Fruit fly (Drosophila melanogaster): ENCODE data around the gene Aps.

The Aps gene

DNA sequence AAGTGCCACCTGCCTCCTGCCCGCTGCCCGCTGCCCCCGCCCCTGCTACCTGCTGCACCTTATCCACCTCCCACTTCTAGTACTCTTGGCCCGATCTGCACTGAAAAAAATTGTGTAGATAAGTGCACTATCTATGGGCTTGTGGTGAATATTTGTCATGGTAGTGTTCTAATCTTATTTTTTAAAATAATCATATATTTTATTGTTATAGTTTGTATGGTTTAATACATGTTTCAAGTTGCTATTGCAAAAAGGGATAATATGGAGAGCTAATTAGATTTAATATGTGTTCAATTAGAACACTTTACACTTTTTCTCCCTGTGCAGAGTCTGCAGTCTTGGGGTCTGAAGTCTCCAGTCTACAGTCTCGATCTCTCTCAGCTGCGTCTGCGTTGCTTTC lies 32.5 kb upstream of the Aps start:
- TF ChIP-seq CG14655 (GFP tag; optimal IDR thresholded peaks at IDR 0.05) (peak; percentile 89), CG15710 (tag; optimal IDR thresholded peaks at IDR 0.05) (peak; percentile 79), Pif1B (GFP tag; optimal IDR thresholded peaks at IDR 0.05) (peak; percentile 55), CG32121 (GFP tag; IDR thresholded peaks at IDR 0.05) (peak; percentile 84), fd96Ca (GFP tag; IDR thresholded peaks at IDR 0.05) (peak; percentile 59), CG13204 (GFP tag; optimal IDR thresholded peaks at IDR 0.05) (peak; percentile 7), CG8301 (tag; optimal IDR thresholded peaks at IDR 0.05) (peak; percentile 85), D1 (tag; optimal IDR thresholded peaks at IDR 0.05) (peak; percentile 60), CG34367 (tag; optimal IDR thresholded peaks at IDR 0.05) (peak; percentile 75), CG4496 (GFP tag; IDR thresholded peaks at IDR 0.05) (peak; percentile 82), CG9948 (tag; optimal IDR thresholded peaks at IDR 0.05) (peak; percentile 89), Snoo (tag; optimal IDR thresholded peaks at IDR 0.05) (peak; percentile 18), CG12605 (GFP tag; IDR thresholded peaks at IDR 0.05) (peak; percentile 68), gl (tag; optimal IDR thresholded peaks at IDR 0.05) (peak; percentile 48), Pif1A (GFP tag; optimal IDR thresholded peaks at IDR 0.05) (peak; percentile 69), EcR (GFP tag; optimal IDR thresholded peaks at IDR 0.05) (no peak), CG10348 (GFP tag; IDR thresholded peaks at IDR 0.05) (no peak), rn (GFP tag; IDR thresholded peaks at IDR 0.05) (peak; percentile 8; the same call in 1 of the 2 replicates), CG17806 (tag; optimal IDR thresholded peaks at IDR 0.05) (peak; percentile 81), CG8159 (tag; optimal IDR thresholded peaks at IDR 0.05) (peak; percentile 75), Ets98B (GFP tag; IDR thresholded peaks at IDR 0.05) (peak; percentile 67)

DNA sequence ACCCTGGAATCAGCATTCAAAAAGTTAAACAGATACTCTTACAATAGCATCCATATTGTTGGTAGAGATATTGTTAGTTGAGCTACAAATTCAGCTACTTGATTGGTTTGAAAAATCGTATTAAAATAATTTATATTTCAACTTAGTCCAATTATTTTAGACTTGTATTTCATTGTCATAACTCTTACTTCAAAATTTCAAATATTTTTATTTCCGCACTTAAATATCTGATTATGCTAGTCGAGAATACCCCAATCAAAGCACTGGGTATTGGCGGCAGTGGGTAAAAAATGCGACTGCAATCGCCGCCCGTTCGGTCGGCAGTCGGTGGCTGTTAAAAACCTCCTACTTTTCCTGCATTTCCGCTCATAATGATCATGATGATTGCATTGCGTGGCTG lies 29.9 kb upstream of the Aps start:
- TF ChIP-seq CG8301 (tag; optimal IDR thresholded peaks at IDR 0.05) (peak; percentile 94), CG4496 (GFP tag; IDR thresholded peaks at IDR 0.05) (peak; percentile 61; the same call in 2 of the 3 replicates), CG10348 (GFP tag; IDR thresholded peaks at IDR 0.05) (no peak), CG14655 (GFP tag; optimal IDR thresholded peaks at IDR 0.05) (peak; percentile 91), fd96Ca (GFP tag; IDR thresholded peaks at IDR 0.05) (peak; percentile 54; the same call in 1 of the 3 replicates), CG34367 (tag; optimal IDR thresholded peaks at IDR 0.05) (peak; percentile 3), CG32121 (GFP tag; IDR thresholded peaks at IDR 0.05) (peak; percentile 84), EcR (GFP tag; optimal IDR thresholded peaks at IDR 0.05) (no peak), Snoo (tag; optimal IDR thresholded peaks at IDR 0.05) (peak; percentile 90), CG9948 (tag; optimal IDR thresholded peaks at IDR 0.05) (peak; percentile 96), Ets98B (GFP tag; IDR thresholded peaks at IDR 0.05) (no peak), CG12605 (GFP tag; IDR thresholded peaks at IDR 0.05) (0 out of 2 replicates have a peak, but pooled peaks have one; percentile 27), Pif1A (GFP tag; optimal IDR thresholded peaks at IDR 0.05) (peak; percentile 45), CG15710 (tag; optimal IDR thresholded peaks at IDR 0.05) (peak; percentile 88), Pif1B (GFP tag; optimal IDR thresholded peaks at IDR 0.05) (peak; percentile 13), CG8159 (tag; optimal IDR thresholded peaks at IDR 0.05) (peak; percentile 95), D1 (tag; optimal IDR thresholded peaks at IDR 0.05) (peak; percentile 95), gl (tag; optimal IDR thresholded peaks at IDR 0.05) (peak; percentile 88), CG17806 (tag; optimal IDR thresholded peaks at IDR 0.05) (peak; percentile 94), rn (GFP tag; IDR thresholded peaks at IDR 0.05) (peak; percentile 63), CG13204 (GFP tag; optimal IDR thresholded peaks at IDR 0.05) (peak; percentile 9)

DNA sequence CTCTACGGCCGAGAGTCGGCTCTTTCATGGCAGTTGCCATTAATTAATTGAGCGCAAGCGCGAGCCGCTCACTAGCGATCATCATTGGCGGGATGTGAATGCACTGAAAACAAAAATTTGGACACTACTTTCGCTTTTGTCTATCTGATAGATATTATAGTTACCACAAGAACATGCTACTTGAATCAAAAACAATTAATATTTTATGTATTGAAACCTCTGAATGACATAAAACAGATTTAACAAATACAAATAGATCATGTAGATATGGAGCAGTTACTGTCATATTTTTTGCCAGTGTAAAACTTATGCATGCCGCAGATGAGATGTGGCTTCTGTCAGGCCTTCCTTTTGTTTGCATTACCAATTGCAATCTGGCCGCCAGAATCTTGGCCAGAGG lies 29.0 kb upstream of the Aps start:
- TF ChIP-seq CG8159 (tag; optimal IDR thresholded peaks at IDR 0.05) (peak; percentile 72), CG12605 (GFP tag; IDR thresholded peaks at IDR 0.05) (0 out of 2 replicates have a peak, but pooled peaks have one; percentile 28), CG10348 (GFP tag; IDR thresholded peaks at IDR 0.05) (no peak), Pif1A (GFP tag; optimal IDR thresholded peaks at IDR 0.05) (peak; percentile 57), EcR (GFP tag; optimal IDR thresholded peaks at IDR 0.05) (no peak), CG8301 (tag; optimal IDR thresholded peaks at IDR 0.05) (peak; percentile 50), Ets98B (GFP tag; IDR thresholded peaks at IDR 0.05) (peak; percentile 62), CG32121 (GFP tag; IDR thresholded peaks at IDR 0.05) (peak; percentile 53; the same call in 1 of the 2 replicates), CG4496 (GFP tag; IDR thresholded peaks at IDR 0.05) (peak; percentile 38; the same call in 2 of the 3 replicates), CG13204 (GFP tag; optimal IDR thresholded peaks at IDR 0.05) (peak; percentile 41), rn (GFP tag; IDR thresholded peaks at IDR 0.05) (peak; percentile 32; the same call in 1 of the 2 replicates), D1 (tag; optimal IDR thresholded peaks at IDR 0.05) (no peak), gl (tag; optimal IDR thresholded peaks at IDR 0.05) (no peak), CG34367 (tag; optimal IDR thresholded peaks at IDR 0.05) (peak; percentile 47), fd96Ca (GFP tag; IDR thresholded peaks at IDR 0.05) (no peak), CG14655 (GFP tag; optimal IDR thresholded peaks at IDR 0.05) (peak; percentile 64), CG15710 (tag; optimal IDR thresholded peaks at IDR 0.05) (peak; percentile 60), CG9948 (tag; optimal IDR thresholded peaks at IDR 0.05) (peak; percentile 48), Snoo (tag; optimal IDR thresholded peaks at IDR 0.05) (peak; percentile 17), Pif1B (GFP tag; optimal IDR thresholded peaks at IDR 0.05) (peak; percentile 51), CG17806 (tag; optimal IDR thresholded peaks at IDR 0.05) (peak; percentile 68)

DNA sequence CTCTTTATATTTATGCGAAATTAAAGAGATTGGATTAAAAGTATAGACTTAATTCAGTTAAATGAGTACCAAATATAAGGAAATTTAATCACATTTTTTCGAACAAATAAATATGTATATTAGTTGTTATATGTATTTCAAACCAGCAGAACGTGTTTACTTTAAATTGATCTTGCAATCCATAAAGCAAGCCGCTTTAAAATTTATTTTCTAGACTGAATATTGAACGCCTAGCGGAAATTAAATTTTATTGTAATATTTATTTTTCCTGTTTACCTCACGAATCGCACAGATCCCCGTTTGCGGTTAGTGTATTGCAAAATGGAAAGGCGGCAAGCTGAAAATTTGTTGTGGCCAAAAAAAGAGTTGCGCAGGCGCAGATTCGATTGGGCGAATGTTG lies 28.4 kb upstream of the Aps start:
- TF ChIP-seq CG14655 (GFP tag; optimal IDR thresholded peaks at IDR 0.05): no peak
- TF ChIP-seq CG32121 (GFP tag; IDR thresholded peaks at IDR 0.05): no peak
- TF ChIP-seq fd96Ca (GFP tag; IDR thresholded peaks at IDR 0.05): no peak
- no peak for TF ChIP-seq Ets98B (GFP tag; IDR thresholded peaks at IDR 0.05)
- no peak for TF ChIP-seq D1 (tag; optimal IDR thresholded peaks at IDR 0.05)
- no peak for TF ChIP-seq CG10348 (GFP tag; IDR thresholded peaks at IDR 0.05)
- no peak for TF ChIP-seq Pif1A (GFP tag; optimal IDR thresholded peaks at IDR 0.05)
- TF ChIP-seq CG13204 (GFP tag; optimal IDR thresholded peaks at IDR 0.05): no peak
- no peak for TF ChIP-seq gl (tag; optimal IDR thresholded peaks at IDR 0.05)
- TF ChIP-seq Pif1B (GFP tag; optimal IDR thresholded peaks at IDR 0.05): no peak
- no peak for TF ChIP-seq CG9948 (tag; optimal IDR thresholded peaks at IDR 0.05)
- no peak for TF ChIP-seq CG15710 (tag; optimal IDR thresholded peaks at IDR 0.05)
- TF ChIP-seq CG34367 (tag; optimal IDR thresholded peaks at IDR 0.05): no peak
- TF ChIP-seq rn (GFP tag; IDR thresholded peaks at IDR 0.05): no peak
- no peak for TF ChIP-seq CG17806 (tag; optimal IDR thresholded peaks at IDR 0.05)
- no peak for TF ChIP-seq CG8301 (tag; optimal IDR thresholded peaks at IDR 0.05)
- no peak for TF ChIP-seq CG4496 (GFP tag; IDR thresholded peaks at IDR 0.05)

DNA sequence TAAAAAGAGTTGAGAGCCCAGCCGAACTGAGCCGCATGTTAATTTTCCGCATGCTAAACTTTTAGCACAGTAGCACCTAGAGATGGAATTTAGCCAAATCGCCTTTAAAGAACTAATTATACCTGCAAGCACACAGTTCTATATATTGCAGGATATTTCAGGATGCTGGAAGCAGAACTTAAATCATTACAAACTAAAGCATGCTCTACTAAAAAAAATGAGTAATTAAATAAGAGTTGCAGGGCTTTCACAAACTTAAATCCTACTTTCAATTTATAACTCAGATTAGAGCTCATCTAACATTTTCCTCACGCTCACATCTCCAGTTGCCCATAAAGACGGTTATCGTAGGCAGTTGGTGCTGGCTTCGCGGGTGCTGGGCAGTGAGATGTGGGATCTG lies 25.8 kb upstream of the Aps start:
- TF ChIP-seq CG8301 (tag; optimal IDR thresholded peaks at IDR 0.05) (peak; percentile 53), CG14655 (GFP tag; optimal IDR thresholded peaks at IDR 0.05) (peak; percentile 66), Pif1B (GFP tag; optimal IDR thresholded peaks at IDR 0.05) (no peak)

Data from whole organism, pupa.